Worm (Caenorhabditis elegans) whole organism, young adult: ENCODE measurements around the gene algn-5.
A peak's percentile ranks its signal among the peaks of the same experiment; 100 is the strongest.

Source experiments
- C17E4.6 ChIP-seq: fragments of 200-800 bp; sonication (Bioruptor generic); IDR thresholded peaks from 2 replicates; pipeline ENCODE4 v1.3.6; 2022; ENCODE audit warnings: missing genetic modification reagents, missing genetic modification characterization, missing compliant biosample characterization
- F22D6.2 ChIP-seq: sonication (generic microtip); optimal IDR thresholded peaks from 2 replicates; lab custom pipeline; 2016; ENCODE audit warnings: mild to moderate bottlenecking, missing genetic modification characterization, missing compliant biosample characterization
- F23B12.7 ChIP-seq: sonication (generic microtip); optimal IDR thresholded peaks from 2 replicates; lab custom pipeline; 2017; ENCODE audit warnings: missing genetic modification characterization, mild to moderate bottlenecking, missing compliant biosample characterization, antibody characterized with exemption, moderate library complexity; ENCODE audit not compliant: insufficient read depth
- F39B2.1 ChIP-seq: fragments of 200-800 bp; sonication (Bioruptor generic); IDR thresholded peaks from 2 replicates; pipeline ENCODE4 v1.3.6; 2022; ENCODE audit warnings: missing genetic modification reagents, missing genetic modification characterization, missing compliant biosample characterization
- F49E8.2 ChIP-seq: sonication (generic microtip); optimal IDR thresholded peaks from 3 replicates; lab custom pipeline; 2017; ENCODE audit warnings: missing genetic modification characterization, mild to moderate bottlenecking, missing compliant biosample characterization, antibody characterized with exemption, moderate library complexity; ENCODE audit not compliant: insufficient read depth
- Y53F4B.3 ChIP-seq: fragments of 200-800 bp; sonication (Bioruptor generic); IDR thresholded peaks from 2 replicates; pipeline ENCODE4 v1.3.6; 2022; ENCODE audit warnings: missing genetic modification reagents, missing genetic modification characterization, missing compliant biosample characterization
- ama-1 ChIP-seq, 3 experiments: fragments of 150-350 bp in 1 of 3; sonication (generic microtip) in 2 of 3; optimal IDR thresholded peaks; 2 replicates each; lab custom pipeline; 2014 to 2018; ENCODE audit warnings: missing biosample characterization in 2 of 3, missing genetic modification characterization in 2 of 3, missing genetic modification reagents in 2 of 3
- attf-5 ChIP-seq: fragments of 200-800 bp; sonication (Bioruptor generic); optimal IDR thresholded peaks from 2 replicates; lab custom pipeline; 2018; ENCODE audit warnings: mild to moderate bottlenecking, missing genetic modification characterization, missing compliant biosample characterization
- attf-6 ChIP-seq: fragments of 200-800 bp; sonication (Bioruptor generic); IDR thresholded peaks from 2 replicates; pipeline ENCODE4 v1.3.6; 2022; ENCODE audit warnings: missing genetic modification reagents, missing genetic modification characterization, missing compliant biosample characterization
- cebp-1 ChIP-seq, 2 experiments: fragments of 200-800 bp in 1 of 2; sonication (Bioruptor generic) in 1 of 2; sonication (generic microtip) in 1 of 2; IDR thresholded peaks in 1 of 2; optimal IDR thresholded peaks in 1 of 2; 2 replicates each; pipeline versions ENCODE4 v1.3.6 to Lab custom; 2017 to 2022; ENCODE audit warnings: missing compliant biosample characterization in 2 of 2, missing genetic modification characterization in 2 of 2, mild to moderate bottlenecking in 1 of 2, missing genetic modification reagents in 1 of 2, moderate library complexity in 1 of 2
- ceh-58 ChIP-seq: fragments of 200-800 bp; sonication (Bioruptor generic); IDR thresholded peaks from 2 replicates; pipeline ENCODE4 v1.3.6; 2022; ENCODE audit warnings: missing genetic modification characterization, missing compliant biosample characterization
- ceh-79 ChIP-seq: sonication (generic microtip); optimal IDR thresholded peaks from 2 replicates; lab custom pipeline; 2017; ENCODE audit warnings: mild to moderate bottlenecking, missing genetic modification characterization, missing compliant biosample characterization
- chd-7 ChIP-seq: sonication (generic microtip); optimal IDR thresholded peaks from 2 replicates; lab custom pipeline; 2016; ENCODE audit warnings: mild to moderate bottlenecking, missing genetic modification characterization, moderate library complexity, missing compliant biosample characterization
- dox-1 ChIP-seq: fragments of 200-800 bp; sonication (Bioruptor generic); IDR thresholded peaks from 2 replicates; pipeline ENCODE4 v1.3.6; 2022; ENCODE audit warnings: missing genetic modification reagents, missing genetic modification characterization, missing compliant biosample characterization
- dpff-1 ChIP-seq: sonication (generic microtip); optimal IDR thresholded peaks from 2 replicates; lab custom pipeline; 2017; ENCODE audit warnings: mild to moderate bottlenecking, missing genetic modification characterization, missing compliant biosample characterization
- fkh-3 ChIP-seq: sonication (generic microtip); optimal IDR thresholded peaks from 2 replicates; lab custom pipeline; 2016; ENCODE audit warnings: mild to moderate bottlenecking, missing genetic modification characterization, missing compliant biosample characterization
- gei-17 ChIP-seq: fragments of 200-800 bp; sonication (Bioruptor generic); optimal IDR thresholded peaks from 2 replicates; lab custom pipeline; 2018; ENCODE audit warnings: mild to moderate bottlenecking, missing genetic modification characterization, missing compliant biosample characterization
- hmg-1.2 ChIP-seq: fragments of 200-800 bp; sonication (Bioruptor generic); IDR thresholded peaks from 2 replicates; pipeline ENCODE4 v1.3.6; 2022; ENCODE audit warnings: missing genetic modification reagents, missing genetic modification characterization, missing compliant biosample characterization
- hmg-20 ChIP-seq: fragments of 200-800 bp; sonication (Bioruptor generic); IDR thresholded peaks from 2 replicates; pipeline ENCODE4 v1.3.6; 2022; ENCODE audit warnings: missing genetic modification reagents, missing genetic modification characterization, missing compliant biosample characterization
- hrde-1 ChIP-seq: sonication (generic microtip); optimal IDR thresholded peaks from 2 replicates; lab custom pipeline; 2016; ENCODE audit warnings: missing genetic modification characterization, mild to moderate bottlenecking, missing compliant biosample characterization, moderate library complexity, missing genotype, missing genetic modification reagents, borderline replicate concordance
- lin-26 ChIP-seq: fragments of 200-800 bp; sonication (Bioruptor generic); IDR thresholded peaks from 2 replicates; pipeline ENCODE4 v1.3.6; 2022; ENCODE audit warnings: missing genetic modification reagents, missing genetic modification characterization, missing compliant biosample characterization
- lin-35 ChIP-seq, 3 experiments: fragments of 150-350 bp in 2 of 3; sonication (generic microtip) in 1 of 3; optimal IDR thresholded peaks; 2 replicates each; lab custom pipeline; 2014 to 2018; ENCODE audit warnings: missing biosample characterization in 3 of 3, missing genetic modification characterization in 3 of 3, missing genetic modification reagents in 3 of 3
- lsl-1 ChIP-seq: fragments of 200-800 bp; sonication (Bioruptor generic); optimal IDR thresholded peaks from 2 replicates; lab custom pipeline; 2018; ENCODE audit warnings: mild to moderate bottlenecking, missing genetic modification characterization, moderate library complexity, missing compliant biosample characterization
- lsy-27 ChIP-seq: sonication (generic microtip); optimal IDR thresholded peaks from 2 replicates; lab custom pipeline; 2017; ENCODE audit warnings: missing genetic modification characterization, mild to moderate bottlenecking, missing compliant biosample characterization, antibody characterized with exemption, missing genotype, borderline replicate concordance; ENCODE audit not compliant: insufficient read depth
- madf-6 ChIP-seq: fragments of 200-800 bp; sonication (Bioruptor generic); IDR thresholded peaks from 2 replicates; pipeline ENCODE4 v1.3.6; 2022; ENCODE audit warnings: missing genetic modification reagents, missing genetic modification characterization, missing compliant biosample characterization
- mcd-1 ChIP-seq: fragments of 200-800 bp; sonication (Bioruptor generic); IDR thresholded peaks from 2 replicates; pipeline ENCODE4 v1.3.6; 2022; ENCODE audit warnings: missing genetic modification reagents, missing genetic modification characterization, missing compliant biosample characterization
- mel-28 ChIP-seq: sonication (generic microtip); optimal IDR thresholded peaks from 2 replicates; lab custom pipeline; 2016; ENCODE audit warnings: borderline replicate concordance, mild to moderate bottlenecking, missing genetic modification characterization, missing compliant biosample characterization
- mes-4 ChIP-seq: sonication (generic microtip); optimal IDR thresholded peaks from 2 replicates; lab custom pipeline; 2016; ENCODE audit warnings: missing genotype, missing genetic modification characterization, missing compliant biosample characterization
- nfya-2 ChIP-seq: fragments of 200-800 bp; sonication (Bioruptor generic); IDR thresholded peaks from 2 replicates; pipeline ENCODE4 v1.3.6; 2022; ENCODE audit warnings: missing genetic modification reagents, missing genetic modification characterization, missing compliant biosample characterization
- nfyb-1 ChIP-seq: fragments of 200-800 bp; sonication (Bioruptor generic); IDR thresholded peaks from 2 replicates; pipeline ENCODE4 v1.3.6; 2022; ENCODE audit warnings: missing genetic modification reagents, missing genetic modification characterization, missing compliant biosample characterization
- nhr-120 ChIP-seq: fragments of 200-800 bp; sonication (Bioruptor generic); IDR thresholded peaks from 2 replicates; pipeline ENCODE4 v1.3.6; 2022; ENCODE audit warnings: missing genetic modification characterization, missing compliant biosample characterization
- nhr-80 ChIP-seq: sonication (generic microtip); optimal IDR thresholded peaks from 2 replicates; lab custom pipeline; 2016; ENCODE audit warnings: missing genetic modification characterization, missing compliant biosample characterization
- pbrm-1 ChIP-seq: fragments of 200-800 bp; sonication (Bioruptor generic); IDR thresholded peaks from 2 replicates; pipeline ENCODE4 v1.3.6; 2022; ENCODE audit warnings: missing genetic modification reagents, missing genetic modification characterization, missing compliant biosample characterization
- rec-8 ChIP-seq, 2 experiments: sonication (generic microtip); optimal IDR thresholded peaks; 2 replicates each; lab custom pipeline; 2016; ENCODE audit warnings: mild to moderate bottlenecking in 2 of 2, missing genetic modification characterization in 2 of 2, missing genetic modification reagents in 2 of 2, missing genotype in 2 of 2, missing biosample characterization in 1 of 2, missing compliant biosample characterization in 1 of 2, moderate library complexity in 1 of 2
- snpc-3.4 ChIP-seq: sonication (generic microtip); optimal IDR thresholded peaks from 2 replicates; lab custom pipeline; 2017; ENCODE audit warnings: missing genetic modification characterization, mild to moderate bottlenecking, missing compliant biosample characterization, antibody characterized with exemption, moderate library complexity, missing genotype, missing genetic modification reagents
- snpc-4 ChIP-seq, 5 experiments: fragments of 150-350 bp in 1 of 5; sonication (generic microtip) in 4 of 5; optimal IDR thresholded peaks; 2 replicates each; lab custom pipeline; 2014 to 2018; ENCODE audit warnings: missing genetic modification characterization in 5 of 5, missing biosample characterization in 3 of 5, antibody characterized with exemption in 2 of 5, mild to moderate bottlenecking in 2 of 5, missing compliant biosample characterization in 2 of 5, missing genotype in 2 of 5, moderate library complexity in 2 of 5, missing genetic modification reagents in 1 of 5
- tbp1 ChIP-seq: fragments of 200-800 bp; sonication (Bioruptor generic); optimal IDR thresholded peaks from 2 replicates; lab custom pipeline; 2018; ENCODE audit warnings: mild to moderate bottlenecking, missing genetic modification characterization, missing compliant biosample characterization
- tlf-1 ChIP-seq: fragments of 200-800 bp; sonication (Bioruptor generic); optimal IDR thresholded peaks from 2 replicates; lab custom pipeline; 2018; ENCODE audit warnings: mild to moderate bottlenecking, missing genetic modification characterization, missing compliant biosample characterization
- unc-62 ChIP-seq: fragments of 150-350 bp; optimal IDR thresholded peaks from 2 replicates; lab custom pipeline; 2014; ENCODE audit warnings: missing biosample characterization, missing genetic modification reagents, missing genetic modification characterization
- zfh-2 ChIP-seq: fragments of 200-800 bp; sonication (Bioruptor generic); conservative IDR thresholded peaks from 2 replicates; pipeline ENCODE4 v1.3.6; 2022; ENCODE audit warnings: missing genetic modification reagents, missing genetic modification characterization, missing compliant biosample characterization
- ztf-22 ChIP-seq: fragments of 200-800 bp; sonication (Bioruptor generic); optimal IDR thresholded peaks from 2 replicates; lab custom pipeline; 2018; ENCODE audit warnings: mild to moderate bottlenecking, missing genetic modification characterization, moderate library complexity, missing compliant biosample characterization
- ztf-25 ChIP-seq: fragments of 200-800 bp; sonication (Bioruptor generic); IDR thresholded peaks from 2 replicates; pipeline ENCODE4 v1.3.6; 2022; ENCODE audit warnings: missing genetic modification reagents, missing genetic modification characterization, missing compliant biosample characterization

The algn-5 gene

ce11 chrV:4164504-4164959 lies 30.8 kb upstream of the algn-5 start, which contains the start of gene Y45G5AM.3:
Gene Y45G5AM.3, plus strand, starts transcription at chrV:4164554.
- no peak for TF ChIP-seq mes-4 (tag; lab: Kevin White, UChicago)
- TF ChIP-seq attf-5: peak; percentile 5
- peak; percentile 30; the same call in 1 of the 2 replicates for TF ChIP-seq hmg-1.2
- TF ChIP-seq, all 124 proteins: peak for 2

DNA sequence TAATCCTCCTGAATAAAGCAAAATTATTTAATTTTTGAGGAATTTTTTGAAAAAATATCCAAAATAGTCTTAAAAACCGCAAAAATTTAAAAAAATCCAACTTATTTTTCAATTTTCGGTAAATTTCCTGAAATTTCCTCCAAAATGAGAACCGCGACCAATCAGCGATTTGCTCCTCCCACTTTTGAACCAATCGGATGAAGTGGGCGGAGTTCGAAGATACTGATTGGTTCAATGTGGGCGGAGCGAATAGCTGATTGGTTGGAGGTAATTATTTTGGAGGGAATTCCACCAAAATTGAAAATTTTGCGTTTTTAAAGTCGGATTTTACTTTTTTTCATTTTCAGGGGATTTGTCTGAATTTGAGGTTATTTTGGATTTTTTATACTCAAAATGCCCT lies 27.3 kb upstream of the algn-5 start:
- no peak for TF ChIP-seq ztf-22
- TF ChIP-seq nfyb-1: peak; percentile 82; the same call in 1 of the 2 replicates
- no peak for TF ChIP-seq hmg-20 (GFP tag; lab: Robert Waterston, UW)
- no peak for TF ChIP-seq F39B2.1 (GFP tag; lab: Robert Waterston, UW)
- TF ChIP-seq F22D6.2 (tag; lab: Kevin White, UChicago): no peak
- TF ChIP-seq lsy-27 (tag; lab: Kevin White, UChicago): no peak
- no peak for TF ChIP-seq rec-8 (tag; optimal IDR thresholded peaks at IDR 0.05; lab: Kevin White, UChicago)
- TF ChIP-seq dpff-1 (tag; lab: Kevin White, UChicago): no peak
- TF ChIP-seq hrde-1: no peak

DNA sequence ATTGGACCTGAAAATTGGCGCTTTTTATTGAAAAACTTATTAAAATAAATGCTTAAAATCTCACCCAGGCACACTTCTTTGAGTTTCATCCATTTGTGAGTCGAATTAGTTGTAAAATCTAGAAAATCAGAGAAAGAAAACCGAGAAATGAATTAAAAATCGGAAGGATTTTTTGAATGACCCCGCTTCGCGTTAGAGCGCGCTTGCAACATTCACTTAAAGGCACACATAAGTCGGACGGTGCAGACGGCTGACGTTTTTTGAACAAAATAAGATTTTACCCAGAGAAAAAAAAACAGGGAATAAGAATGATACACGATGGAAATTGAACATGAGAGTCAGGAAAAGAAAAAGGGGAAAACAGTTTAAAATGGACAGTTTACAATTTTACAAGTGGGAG lies 25.7 kb upstream of the algn-5 start:
- TF ChIP-seq hmg-20 (GFP tag; lab: Robert Waterston, UW) (no peak), cebp-1 (GFP tag; IDR thresholded peaks at IDR 0.05; lab: Robert Waterston, UW) (no peak), cebp-1 (tag; optimal IDR thresholded peaks at IDR 0.05; lab: Kevin White, UChicago) (no peak), ceh-58 (GFP tag; lab: Robert Waterston, UW) (no peak), F49E8.2 (tag; lab: Kevin White, UChicago) (peak; percentile 18), C17E4.6 (GFP tag; lab: Robert Waterston, UW) (no peak), ama-1 (optimal IDR thresholded peaks at IDR 0.05; lab: Kevin White, UChicago) (no peak), ama-1 (GFP tag; optimal IDR thresholded peaks at IDR 0.05; lab: Kevin White, UChicago) (no peak), F39B2.1 (GFP tag; lab: Robert Waterston, UW) (no peak), attf-5 (no peak), chd-7 (tag; lab: Kevin White, UChicago) (no peak), mcd-1 (GFP tag; lab: Robert Waterston, UW) (peak; percentile 72), nfyb-1 (no peak), tlf-1 (GFP tag; lab: Kevin White, UChicago) (no peak), fkh-3 (no peak), lin-26 (GFP tag; lab: Robert Waterston, UW) (no peak), lsy-27 (tag; lab: Kevin White, UChicago) (no peak), pbrm-1 (GFP tag; lab: Robert Waterston, UW) (no peak), lsl-1 (GFP tag; lab: Kevin White, UChicago) (peak; percentile 47), dox-1 (GFP tag; lab: Robert Waterston, UW) (no peak), nfya-2 (no peak), unc-62 (GFP tag; lab: Kevin White, UChicago) (no peak), F23B12.7 (tag; lab: Kevin White, UChicago) (no peak), snpc-3.4 (tag; lab: Kevin White, UChicago) (peak; percentile 8), nhr-80 (tag; lab: Kevin White, UChicago) (no peak), tbp1 (GFP tag; lab: Kevin White, UChicago) (peak; percentile 2), madf-6 (peak; percentile 47; the same call in 1 of the 2 replicates), zfh-2 (GFP tag; lab: Robert Waterston, UW) (no peak), mel-28 (tag; lab: Kevin White, UChicago) (no peak), attf-6 (GFP tag; lab: Robert Waterston, UW) (0 out of 2 replicates have a peak, but pooled peaks have one; percentile 29), gei-17 (GFP tag; lab: Kevin White, UChicago) (no peak), snpc-4 (GFP tag; optimal IDR thresholded peaks at IDR 0.05; lab: Kevin White, UChicago) (peak; percentile 13), snpc-4 (tag; optimal IDR thresholded peaks at IDR 0.05; lab: Kevin White, UChicago) (no peak), Y53F4B.3 (GFP tag; lab: Robert Waterston, UW) (no peak), ceh-79 (no peak), ztf-25 (no peak), nhr-120 (GFP tag; lab: Robert Waterston, UW) (no peak), lin-35 (GFP tag; optimal IDR thresholded peaks at IDR 0.05; lab: Kevin White, UChicago) (no peak)
